Fruit fly (Drosophila melanogaster): ENCODE data around the gene CG6073.

dm6 chr3R:26237496-26237895 lies 48.9 kb upstream of the CG6073 start:
- TF ChIP-seq woc (GFP tag; optimal IDR thresholded peaks at IDR 0.05) (no peak), lola (GFP tag; optimal IDR thresholded peaks at IDR 0.05) (no peak), psq (GFP tag; optimal IDR thresholded peaks at IDR 0.05) (no peak), GATAd (GFP tag; optimal IDR thresholded peaks at IDR 0.05) (no peak), N (GFP tag; optimal IDR thresholded peaks at IDR 0.05) (no peak), Mio (GFP tag; optimal IDR thresholded peaks at IDR 0.05) (no peak), pan (optimal IDR thresholded peaks at IDR 0.05) (no peak), brk (GFP tag; optimal IDR thresholded peaks at IDR 0.05) (no peak)
